Worm (Caenorhabditis elegans) whole organism, L2 larva: ENCODE results near the gene ceh-90.

ENCODE experiments used
- lsy-2 ChIP-seq, 2 experiments: fragments of 150-350 bp in 1 of 2; sonication (generic microtip) in 1 of 2; optimal IDR thresholded peaks; 2 replicates each; lab custom pipeline; 2014 to 2017; ENCODE audit warnings: missing biosample characterization in 2 of 2, missing genetic modification characterization in 2 of 2
- mdl-1 ChIP-seq, 2 experiments: fragments of 150-350 bp in 1 of 2; sonication (generic microtip) in 1 of 2; optimal IDR thresholded peaks; 2 replicates each; lab custom pipeline; 2017; ENCODE audit warnings: missing biosample characterization in 2 of 2, missing genetic modification characterization in 2 of 2
- nhr-10 ChIP-seq: sonication (generic microtip); optimal IDR thresholded peaks from 2 replicates; lab custom pipeline; 2017; ENCODE audit warnings: missing biosample characterization, missing genetic modification characterization
- nhr-11 ChIP-seq: fragments of 150-350 bp; optimal IDR thresholded peaks from 2 replicates; lab custom pipeline; 2014; ENCODE audit warnings: missing biosample characterization, missing genetic modification characterization
- skn-1 ChIP-seq: sonication (generic microtip); optimal IDR thresholded peaks from 2 replicates; lab custom pipeline; 2017; ENCODE audit warnings: missing biosample characterization, missing genetic modification characterization
- snpc-4 ChIP-seq: fragments of 150-350 bp; optimal IDR thresholded peaks from 2 replicates; lab custom pipeline; 2014; ENCODE audit warnings: missing biosample characterization, missing genetic modification characterization
- zag-1 ChIP-seq: fragments of 150-350 bp; optimal IDR thresholded peaks from 2 replicates; lab custom pipeline; 2014; ENCODE audit warnings: missing biosample characterization, missing genetic modification characterization

- TF ChIP-seq zag-1 (tag; lab: Kevin White, UChicago) (no peak), nhr-11 (no peak), skn-1 (tag; lab: Kevin White, UChicago) (no peak), mdl-1 (tag; optimal IDR thresholded peaks at IDR 0.05; lab: Kevin White, UChicago) (no peak), lsy-2 (tag; optimal IDR thresholded peaks at IDR 0.05; lab: Kevin White, UChicago) (no peak), nhr-10 (tag; lab: Kevin White, UChicago) (no peak), snpc-4 (tag; lab: Kevin White, UChicago) (no peak)
Measured at ce11 chrX:14180151-14180550, 23.3 kb upstream of the ceh-90 start, which contains the start of gene C37E2.3.
